Worm (Caenorhabditis elegans) whole organism, L1 larva: ENCODE results near the gene F35C5.12.

Experiments
- C34B4.2 ChIP-seq: sonication (generic microtip); optimal IDR thresholded peaks from 2 replicates; lab custom pipeline; 2017; ENCODE audit warnings: mild to moderate bottlenecking, missing genetic modification characterization, missing compliant biosample characterization
- F16B12.6 ChIP-seq: fragments of 150-350 bp; optimal IDR thresholded peaks from 2 replicates; lab custom pipeline; 2014; ENCODE audit warnings: missing biosample characterization, missing genetic modification characterization
- aha-1 ChIP-seq: fragments of 150-350 bp; optimal IDR thresholded peaks from 2 replicates; lab custom pipeline; 2014; ENCODE audit warnings: missing biosample characterization, missing genetic modification characterization
- aly-2 ChIP-seq: fragments of 150-350 bp; optimal IDR thresholded peaks from 2 replicates; lab custom pipeline; 2014; ENCODE audit warnings: missing biosample characterization, missing genetic modification characterization
- ama-1 ChIP-seq: fragments of 150-350 bp; optimal IDR thresholded peaks from 2 replicates; lab custom pipeline; 2014
- ceh-82 ChIP-seq, 3 experiments: fragments of 150-350 bp in 1 of 3; sonication (generic microtip) in 2 of 3; optimal IDR thresholded peaks; 2 replicates each; lab custom pipeline; 2014 to 2017; ENCODE audit warnings: missing biosample characterization in 3 of 3, missing genetic modification characterization in 3 of 3
- efl-1 ChIP-seq, 4 experiments: fragments of 150-350 bp; optimal IDR thresholded peaks in 3 of 4; peaks in 1 of 4; 1 replicate in 1 of 4; 2 replicates in 3 of 4; lab custom pipeline; 2014; ENCODE audit warnings: missing biosample characterization in 2 of 4, missing genetic modification characterization in 2 of 4, missing genetic modification reagents in 2 of 4
- fkh-10 ChIP-seq: sonication (generic microtip); optimal IDR thresholded peaks from 2 replicates; lab custom pipeline; 2017; ENCODE audit warnings: missing biosample characterization, missing genetic modification reagents, missing genetic modification characterization
- fkh-8 ChIP-seq: sonication (generic microtip); optimal IDR thresholded peaks from 2 replicates; lab custom pipeline; 2016; ENCODE audit warnings: mild to moderate bottlenecking, missing genetic modification characterization, missing compliant biosample characterization
- grh-1 ChIP-seq: fragments of 200-800 bp; sonication (Bioruptor generic); IDR thresholded peaks from 2 replicates; pipeline ENCODE4 v1.3.6; 2022; ENCODE audit warnings: missing genetic modification reagents, missing genetic modification characterization, missing compliant biosample characterization
- hlh-17 ChIP-seq: fragments of 200-800 bp; sonication (Bioruptor generic); optimal IDR thresholded peaks from 2 replicates; lab custom pipeline; 2018; ENCODE audit warnings: missing genetic modification characterization, mild to moderate bottlenecking, missing compliant biosample characterization, moderate library complexity, borderline replicate concordance
- hlh-4 ChIP-seq: sonication (generic microtip); optimal IDR thresholded peaks from 2 replicates; lab custom pipeline; 2016; ENCODE audit warnings: mild to moderate bottlenecking, missing genetic modification characterization, missing compliant biosample characterization
- isw-1 ChIP-seq: fragments of 200-800 bp; sonication (Bioruptor generic); IDR thresholded peaks from 2 replicates; pipeline ENCODE4 v1.3.6; 2022; ENCODE audit warnings: missing genetic modification characterization, missing compliant biosample characterization
- lin-14 ChIP-seq: fragments of 200-800 bp; sonication (Bioruptor generic); optimal IDR thresholded peaks from 2 replicates; lab custom pipeline; 2018; ENCODE audit warnings: mild to moderate bottlenecking, missing genetic modification characterization, moderate library complexity, missing compliant biosample characterization
- lin-35 ChIP-seq, 2 experiments: fragments of 150-350 bp; optimal IDR thresholded peaks; 2 replicates each; lab custom pipeline; 2014; ENCODE audit warnings: missing biosample characterization in 2 of 2, missing genetic modification characterization in 2 of 2, missing genetic modification reagents in 2 of 2
- lin-39 ChIP-seq: fragments of 150-350 bp; optimal IDR thresholded peaks from 2 replicates; lab custom pipeline; 2014; ENCODE audit warnings: missing biosample characterization, missing genetic modification reagents, missing genetic modification characterization
- lir-3 ChIP-seq: sonication (generic microtip); optimal IDR thresholded peaks from 2 replicates; lab custom pipeline; 2016; ENCODE audit warnings: mild to moderate bottlenecking, missing genetic modification characterization, moderate library complexity, missing compliant biosample characterization; ENCODE audit not compliant: poor library complexity
- lsy-2 ChIP-seq, 2 experiments: fragments of 150-350 bp; optimal IDR thresholded peaks; 2 replicates each; lab custom pipeline; 2014; ENCODE audit warnings: missing biosample characterization in 2 of 2, missing genetic modification characterization in 2 of 2
- mdl-1 ChIP-seq, 2 experiments: fragments of 150-350 bp; optimal IDR thresholded peaks; 2 replicates each; lab custom pipeline; 2014 to 2017; ENCODE audit warnings: missing biosample characterization in 2 of 2, missing genetic modification characterization in 2 of 2, inconsistent platforms in 1 of 2
- nhr-11 ChIP-seq: fragments of 150-350 bp; optimal IDR thresholded peaks from 2 replicates; lab custom pipeline; 2014; ENCODE audit warnings: missing biosample characterization, missing genetic modification characterization
- nhr-71 ChIP-seq: sonication (generic microtip); optimal IDR thresholded peaks from 2 replicates; lab custom pipeline; 2016; ENCODE audit warnings: mild to moderate bottlenecking, missing genetic modification characterization, moderate library complexity, missing compliant biosample characterization
- nhr-85 ChIP-seq: sonication (generic microtip); peaks from one replicate; lab custom pipeline; 2016; ENCODE audit warnings: missing genetic modification characterization, inconsistent platforms, missing compliant biosample characterization
- skn-1 ChIP-seq: fragments of 150-350 bp; optimal IDR thresholded peaks from 2 replicates; lab custom pipeline; 2014; ENCODE audit warnings: missing biosample characterization, missing genetic modification characterization
- sox-4 ChIP-seq: sonication (generic microtip); optimal IDR thresholded peaks from 2 replicates; lab custom pipeline; 2016; ENCODE audit warnings: missing genetic modification characterization, missing compliant biosample characterization
- sptf-1 ChIP-seq: fragments of 150-350 bp; optimal IDR thresholded peaks from 2 replicates; lab custom pipeline; 2014; ENCODE audit warnings: missing biosample characterization, missing genetic modification characterization
- sup-37 ChIP-seq: fragments of 200-800 bp; sonication (Bioruptor generic); optimal IDR thresholded peaks from 2 replicates; lab custom pipeline; 2018; ENCODE audit warnings: mild to moderate bottlenecking, missing genetic modification characterization, missing compliant biosample characterization
- tbx-2 ChIP-seq: sonication (generic microtip); optimal IDR thresholded peaks from 2 replicates; lab custom pipeline; 2016; ENCODE audit warnings: missing genetic modification characterization, missing compliant biosample characterization
- tlp-1 ChIP-seq: fragments of 150-350 bp; optimal IDR thresholded peaks from 2 replicates; lab custom pipeline; 2014; ENCODE audit warnings: missing biosample characterization, missing genetic modification characterization
- unc-30 ChIP-seq: sonication (generic microtip); optimal IDR thresholded peaks from 2 replicates; lab custom pipeline; 2017; ENCODE audit warnings: missing biosample characterization, missing genetic modification characterization
- unc-62 ChIP-seq: fragments of 150-350 bp; optimal IDR thresholded peaks from 2 replicates; lab custom pipeline; 2014; ENCODE audit warnings: missing biosample characterization, missing genetic modification reagents, missing genetic modification characterization
- unc-86 ChIP-seq: sonication (generic microtip); optimal IDR thresholded peaks from 2 replicates; lab custom pipeline; 2016; ENCODE audit warnings: missing genetic modification characterization, missing compliant biosample characterization
- unc-98 ChIP-seq: fragments of 200-800 bp; sonication (Bioruptor generic); IDR thresholded peaks from 2 replicates; pipeline ENCODE4 v1.3.6; 2022; ENCODE audit warnings: missing genetic modification characterization, missing compliant biosample characterization
- vab-15 ChIP-seq: sonication (generic microtip); optimal IDR thresholded peaks from 2 replicates; lab custom pipeline; 2017; ENCODE audit warnings: missing genotype, mild to moderate bottlenecking, missing genetic modification characterization, missing compliant biosample characterization
- xbp-1 ChIP-seq: sonication (generic microtip); optimal IDR thresholded peaks from 2 replicates; lab custom pipeline; 2016; ENCODE audit warnings: missing genetic modification characterization, missing compliant biosample characterization
- zip-4 ChIP-seq: fragments of 200-800 bp; sonication (Bioruptor generic); optimal IDR thresholded peaks from 2 replicates; lab custom pipeline; 2018; ENCODE audit warnings: mild to moderate bottlenecking, missing genetic modification characterization, moderate library complexity, missing compliant biosample characterization

The F35C5.12 gene

DNA sequence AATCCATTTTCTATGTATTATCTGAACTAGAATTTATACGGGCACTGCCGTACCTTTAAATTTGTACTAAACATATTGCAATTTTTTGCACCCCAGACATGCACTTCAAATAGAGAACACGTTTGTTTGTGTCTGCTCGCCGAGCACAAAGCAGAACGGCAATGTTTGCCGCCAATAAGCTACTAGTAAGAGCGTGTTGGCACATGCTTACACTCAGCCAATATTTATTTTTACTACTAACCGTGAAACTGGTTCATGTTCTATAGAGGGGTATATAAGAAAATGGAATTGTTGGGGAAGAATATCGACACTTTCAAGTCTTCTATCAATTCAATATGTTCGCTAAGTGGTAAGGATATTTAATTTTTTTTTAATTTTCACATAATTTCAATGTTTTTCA lies 7.3 kb downstream of the F35C5.12 start, which contains the start of gene nspb-11:
Gene nspb-11, plus strand, starts transcription at position 301 of the 400 bp plus-strand sequence.
- no peak for TF ChIP-seq aha-1 (tag; lab: Kevin White, UChicago)
- TF ChIP-seq efl-1 (optimal IDR thresholded peaks at IDR 0.05; lab: Kevin White, UChicago): no peak
- peak in 1 of 2 experiments; percentile 42 for TF ChIP-seq efl-1 (GFP tag; optimal IDR thresholded peaks at IDR 0.05 in 1 of 2; lab: Kevin White, UChicago)

DNA sequence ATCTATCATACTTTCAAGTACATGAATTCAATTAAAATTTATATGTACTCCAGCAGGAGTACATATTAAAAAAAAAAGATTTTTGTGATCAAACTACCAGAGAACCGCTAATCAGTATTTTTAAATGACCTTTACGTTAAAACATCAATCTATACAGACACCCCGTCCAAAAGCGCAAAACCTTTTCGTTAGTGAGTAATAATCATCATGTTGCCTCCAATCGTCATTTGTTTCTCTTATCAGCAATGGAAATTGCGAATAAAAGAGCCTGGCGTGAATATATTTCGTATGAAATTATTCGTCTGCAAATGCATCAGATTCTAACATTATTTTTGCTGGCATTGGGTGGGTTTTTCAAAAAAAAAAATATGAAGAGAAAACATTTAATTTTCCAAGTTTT lies 10.2 kb downstream of the F35C5.12 start, which contains the start of gene clec-66:
Gene clec-66, plus strand, starts transcription at position 225 of the 400 bp plus-strand sequence.
- TF ChIP-seq C34B4.2 (tag; lab: Kevin White, UChicago): no peak
- no peak for TF ChIP-seq sup-37
- no peak for TF ChIP-seq lin-39
- no peak for TF ChIP-seq hlh-4 (tag; lab: Kevin White, UChicago)
- no peak for TF ChIP-seq unc-30 (tag; lab: Kevin White, UChicago)
- TF ChIP-seq lsy-2 (tag; optimal IDR thresholded peaks at IDR 0.05; lab: Kevin White, UChicago): no peak
- TF ChIP-seq nhr-71 (tag; lab: Kevin White, UChicago): no peak
- TF ChIP-seq ceh-82 (tag; optimal IDR thresholded peaks at IDR 0.05; lab: Kevin White, UChicago): no peak
- TF ChIP-seq ama-1 (lab: Kevin White, UChicago): no peak
- TF ChIP-seq tbx-2 (tag; lab: Kevin White, UChicago): no peak
- TF ChIP-seq tlp-1 (tag; lab: Kevin White, UChicago): no peak
- no peak for TF ChIP-seq lin-35 (GFP tag; optimal IDR thresholded peaks at IDR 0.05; lab: Kevin White, UChicago)

DNA sequence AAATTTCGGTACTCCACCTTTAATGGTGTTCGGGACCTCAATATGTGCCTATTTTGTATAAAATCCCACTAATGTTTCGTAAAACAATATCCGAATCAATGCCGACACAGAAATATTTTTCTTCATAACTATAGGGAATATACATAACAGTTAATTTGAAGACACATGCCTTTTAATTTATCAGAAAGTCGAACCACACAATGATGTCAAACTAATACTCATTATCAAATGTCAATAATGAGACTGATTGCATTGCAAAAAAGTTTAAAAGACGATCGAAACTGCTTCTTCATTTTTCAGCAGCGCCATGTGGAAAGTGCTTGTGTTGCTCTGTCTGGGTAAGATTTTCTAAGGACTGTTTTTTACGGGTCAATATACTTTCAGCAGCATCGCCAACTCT lies 13.3 kb downstream of the F35C5.12 start, which contains the start of gene clec-65:
Gene clec-65, plus strand, starts transcription at position 301 of the 400 bp plus-strand sequence.
- TF ChIP-seq xbp-1 (tag; lab: Kevin White, UChicago) (no peak), sup-37 (no peak), zip-4 (GFP tag; lab: Kevin White, UChicago) (no peak), lsy-2 (tag; optimal IDR thresholded peaks at IDR 0.05; lab: Kevin White, UChicago) (no peak), grh-1 (GFP tag; lab: Robert Waterston, UW) (no peak), lin-14 (GFP tag; lab: Kevin White, UChicago) (no peak), skn-1 (tag; lab: Kevin White, UChicago) (no peak), vab-15 (no peak), unc-98 (GFP tag; lab: Robert Waterston, UW) (no peak), hlh-17 (no peak), unc-86 (tag; lab: Kevin White, UChicago) (no peak), fkh-10 (no peak), lin-39 (no peak), unc-62 (no peak), tbx-2 (tag; lab: Kevin White, UChicago) (no peak), aly-2 (tag; lab: Kevin White, UChicago) (no peak)

DNA sequence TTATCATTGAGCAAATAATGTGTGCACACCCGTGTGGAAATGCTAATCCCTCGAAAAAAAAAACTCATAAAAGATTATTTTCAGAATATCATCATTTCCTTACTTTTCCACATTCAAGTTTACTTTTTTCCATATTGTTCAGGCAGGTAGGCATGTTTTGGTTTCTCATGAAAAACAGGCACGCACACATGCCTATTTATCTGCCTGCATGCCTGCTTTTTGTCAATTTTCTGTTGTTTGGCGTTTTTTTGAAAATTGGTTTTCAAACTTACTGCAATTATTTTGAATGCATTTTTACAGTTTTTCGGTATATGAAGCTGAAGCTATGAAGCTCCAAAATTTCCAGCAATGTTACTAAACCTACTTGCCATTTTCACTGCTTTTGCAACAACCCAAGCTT lies 16.4 kb downstream of the F35C5.12 start, which contains the start of gene clec-64:
Gene clec-64, plus strand, starts transcription at position 301 of the 400 bp plus-strand sequence.
- TF ChIP-seq isw-1 (GFP tag; lab: Robert Waterston, UW): no peak
- no peak for TF ChIP-seq lir-3 (tag; lab: Kevin White, UChicago)
- TF ChIP-seq skn-1 (tag; lab: Kevin White, UChicago): no peak
- TF ChIP-seq nhr-11 (tag; lab: Kevin White, UChicago): no peak
- TF ChIP-seq fkh-8 (tag; lab: Kevin White, UChicago): no peak
- no peak for TF ChIP-seq sptf-1
- TF ChIP-seq F16B12.6 (tag; lab: Kevin White, UChicago): no peak
- TF ChIP-seq fkh-10: no peak
- no peak for TF ChIP-seq sup-37
- no peak for TF ChIP-seq nhr-85 (tag; lab: Kevin White, UChicago)
- no peak for TF ChIP-seq sox-4
- no peak for TF ChIP-seq mdl-1 (tag; optimal IDR thresholded peaks at IDR 0.05; lab: Kevin White, UChicago)
- no peak for TF ChIP-seq C34B4.2 (tag; lab: Kevin White, UChicago)
- TF ChIP-seq zip-4 (GFP tag; lab: Kevin White, UChicago): no peak
